Fruit fly (Drosophila melanogaster): ENCODE data around the gene CG13795.

Gene CG13795

DNA sequence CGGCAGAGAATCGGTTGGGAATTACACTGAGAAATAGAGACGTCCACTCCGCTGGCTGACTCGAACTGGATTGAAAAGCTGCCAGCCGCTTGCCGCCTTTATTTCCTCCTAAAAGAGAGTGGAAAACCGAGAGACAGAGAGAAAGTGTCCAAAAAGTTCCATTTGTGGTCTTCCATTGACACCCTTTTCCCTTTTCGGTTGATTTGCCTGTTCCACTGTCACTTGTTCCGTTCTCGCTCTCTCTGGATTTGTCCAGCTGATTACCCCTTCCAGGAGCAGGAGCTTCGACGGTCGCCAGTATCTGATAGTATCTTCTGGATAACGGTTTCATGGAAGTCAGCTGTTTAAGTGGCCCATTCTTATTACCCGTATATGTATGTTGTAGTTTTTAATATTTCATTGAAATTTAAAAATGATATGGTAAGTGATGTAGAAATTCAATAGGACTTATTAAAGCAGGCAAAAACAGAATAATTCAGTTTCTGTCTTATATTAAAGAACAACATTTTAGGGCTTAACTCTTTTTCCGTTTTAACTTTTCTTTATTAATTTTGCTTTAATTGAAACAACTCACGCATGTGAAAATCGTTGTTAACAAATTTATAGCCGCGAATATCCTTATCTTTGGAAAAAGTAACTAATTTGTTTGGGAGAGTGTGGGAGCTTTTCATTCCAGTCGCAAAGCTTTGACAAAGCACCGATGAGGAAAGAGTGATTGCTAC, 50.9 kb downstream of the CG13795 start, which contains the start of gene Slob (continued):
- TF ChIP-seq CG9727 (GFP tag; optimal IDR thresholded peaks at IDR 0.05) (peak; percentile 16), CG11504 (tag; optimal IDR thresholded peaks at IDR 0.05) (peak; percentile 47), CG17359 (tag; optimal IDR thresholded peaks at IDR 0.05) (peak; percentile 17), Trl (optimal IDR thresholded peaks at IDR 0.05) (peak; percentile 4 to 47), Trl (GFP tag; optimal IDR thresholded peaks at IDR 0.05) (no peak), CG15514 (GFP tag; optimal IDR thresholded peaks at IDR 0.05) (peak; percentile 3), Sox100B (GFP tag; optimal IDR thresholded peaks at IDR 0.05) (peak; percentile 2), CG4820 (GFP tag; optimal IDR thresholded peaks at IDR 0.05) (no peak), mirr (GFP tag; optimal IDR thresholded peaks at IDR 0.05) (no peak), sens (GFP tag) (peak; percentile 31), Atf6 (GFP tag; IDR thresholded peaks at IDR 0.05) (peak; percentile 19; the same call in 1 of the 2 replicates), BtbVII (GFP tag; optimal IDR thresholded peaks at IDR 0.05) (peak; percentile 6), lab (GFP tag; optimal IDR thresholded peaks at IDR 0.05) (peak; percentile 29), CG3838 (GFP tag; optimal IDR thresholded peaks at IDR 0.05) (no peak), CG18599 (GFP tag; optimal IDR thresholded peaks at IDR 0.05) (peak; percentile 72), nmo (GFP tag; optimal IDR thresholded peaks at IDR 0.05) (no peak), Sox102F (GFP tag; optimal IDR thresholded peaks at IDR 0.05) (peak; percentile 8), twi (tag; optimal IDR thresholded peaks at IDR 0.05) (no peak)
